Worm (Caenorhabditis elegans): ENCODE results near the gene C55A1.4.

DNA sequence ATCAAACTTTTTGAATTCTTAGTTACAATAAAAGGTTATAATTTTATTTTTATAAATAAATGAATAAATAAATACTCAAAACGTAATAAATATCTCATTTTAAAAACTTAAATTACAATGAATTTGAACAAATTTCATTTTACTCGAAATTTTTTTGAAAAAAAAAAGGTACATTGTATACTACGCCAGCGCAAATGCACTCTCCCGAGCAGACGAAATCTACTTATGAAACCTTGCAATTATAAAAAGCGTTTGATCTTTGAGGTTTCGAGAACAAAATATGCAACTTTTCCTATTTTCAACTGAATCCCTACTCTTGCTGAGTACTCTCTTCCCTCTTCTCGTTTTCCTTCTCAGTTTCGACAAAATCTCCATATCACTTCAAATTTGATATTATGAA lies 44.6 kb upstream of the C55A1.4 start, which contains the start of gene nhr-197:
- no peak for TF ChIP-seq sma-3 (GFP tag; optimal IDR thresholded peaks at IDR 0.05)
- TF ChIP-seq ama-1 (optimal IDR thresholded peaks at IDR 0.05): no peak
- TF ChIP-seq egl-27 (tag; optimal IDR thresholded peaks at IDR 0.05): no peak
- no peak for TF ChIP-seq zag-1 (tag; optimal IDR thresholded peaks at IDR 0.05)
- no peak for TF ChIP-seq lsy-2 (tag; optimal IDR thresholded peaks at IDR 0.05)
- TF ChIP-seq nhr-11 (tag; optimal IDR thresholded peaks at IDR 0.05): no peak
- no peak for TF ChIP-seq ztf-4 (tag; optimal IDR thresholded peaks at IDR 0.05)
- no peak for TF ChIP-seq unc-62 (GFP tag; optimal IDR thresholded peaks at IDR 0.05)
- no peak for TF ChIP-seq snpc-4 (tag; optimal IDR thresholded peaks at IDR 0.05)
